Worm (Caenorhabditis elegans) whole organism, L4 larva: ENCODE data around the gene R144.12.

Experiments used
- F26F4.8 ChIP-seq: fragments of 200-800 bp; sonication (Bioruptor generic); conservative IDR thresholded peaks from 2 replicates; pipeline ENCODE4 v1.3.6; 2022; ENCODE audit warnings: missing genetic modification characterization, missing compliant biosample characterization
- T20F7.1 ChIP-seq: fragments of 200-800 bp; sonication (Bioruptor generic); optimal IDR thresholded peaks from 2 replicates; lab custom pipeline; 2018; ENCODE audit warnings: mild to moderate bottlenecking, missing genetic modification characterization, missing compliant biosample characterization
- T26A8.4 ChIP-seq: fragments of 200-800 bp; sonication (Bioruptor generic); IDR thresholded peaks from 2 replicates; pipeline ENCODE4 v1.3.6; 2022; ENCODE audit warnings: missing genetic modification characterization, missing compliant biosample characterization
- Y75B8A.6 ChIP-seq: fragments of 200-800 bp; sonication (Bioruptor generic); IDR thresholded peaks from 2 replicates; pipeline ENCODE4 v1.3.6; 2022; ENCODE audit warnings: missing genetic modification reagents, missing genetic modification characterization, missing compliant biosample characterization
- ZK337.2 ChIP-seq: fragments of 200-800 bp; sonication (Bioruptor generic); IDR thresholded peaks from 2 replicates; pipeline ENCODE4 v1.3.6; 2022; ENCODE audit warnings: missing genetic modification reagents, missing genetic modification characterization, missing compliant biosample characterization
- aly-2 ChIP-seq: sonication (generic microtip); optimal IDR thresholded peaks from 2 replicates; lab custom pipeline; 2018; ENCODE audit warnings: missing biosample characterization, missing genetic modification characterization
- arid-1 ChIP-seq: fragments of 200-800 bp; sonication (Bioruptor generic); conservative IDR thresholded peaks from 2 replicates; pipeline ENCODE4 v1.3.6; 2022; ENCODE audit warnings: missing genetic modification reagents, missing genetic modification characterization, missing compliant biosample characterization
- attf-4 ChIP-seq: sonication (generic microtip); optimal IDR thresholded peaks from 3 replicates; lab custom pipeline; 2017; ENCODE audit warnings: missing biosample characterization, missing genetic modification characterization
- ceh-62 ChIP-seq: sonication (generic microtip); optimal IDR thresholded peaks from 2 replicates; lab custom pipeline; 2017; ENCODE audit warnings: missing biosample characterization, missing genetic modification characterization
- ceh-82 ChIP-seq: sonication (generic microtip); optimal IDR thresholded peaks from 2 replicates; lab custom pipeline; 2017; ENCODE audit warnings: missing biosample characterization, missing genetic modification characterization
- ctbp-1 ChIP-seq: fragments of 200-800 bp; sonication (Bioruptor generic); IDR thresholded peaks from 2 replicates; pipeline ENCODE4 v1.3.6; 2022; ENCODE audit warnings: missing genetic modification reagents, missing genetic modification characterization, missing compliant biosample characterization
- daf-16 ChIP-seq, 3 experiments: sonication (generic microtip); optimal IDR thresholded peaks; 2 replicates each; lab custom pipeline; 2016 to 2017; ENCODE audit warnings: missing genetic modification characterization in 3 of 3, missing genetic modification reagents in 3 of 3, mild to moderate bottlenecking in 2 of 3, missing compliant biosample characterization in 2 of 3, missing biosample characterization in 1 of 3, moderate library complexity in 1 of 3
- daf-19 ChIP-seq: fragments of 200-800 bp; sonication (Bioruptor generic); conservative IDR thresholded peaks from 2 replicates; pipeline ENCODE4 v1.3.6; 2022; ENCODE audit warnings: missing genetic modification characterization, missing compliant biosample characterization
- daf-8 ChIP-seq: fragments of 200-800 bp; sonication (Bioruptor generic); IDR thresholded peaks from 2 replicates; pipeline ENCODE4 v1.3.6; 2022; ENCODE audit warnings: missing genetic modification characterization, missing compliant biosample characterization
- duxl-1 ChIP-seq: sonication (generic microtip); optimal IDR thresholded peaks from 2 replicates; lab custom pipeline; 2016; ENCODE audit warnings: mild to moderate bottlenecking, missing genetic modification characterization, moderate library complexity, missing compliant biosample characterization; ENCODE audit not compliant: poor library complexity
- egl-43 ChIP-seq: fragments of 200-800 bp; sonication (Bioruptor generic); IDR thresholded peaks from 2 replicates; pipeline ENCODE4 v1.3.6; 2022; ENCODE audit warnings: missing genetic modification reagents, missing genetic modification characterization, missing compliant biosample characterization
- fos-1 ChIP-seq: fragments of 150-350 bp; optimal IDR thresholded peaks from 2 replicates; lab custom pipeline; 2014; ENCODE audit warnings: missing biosample characterization, missing genetic modification characterization
- gei-8 ChIP-seq: fragments of 200-800 bp; sonication (Bioruptor generic); optimal IDR thresholded peaks from 2 replicates; lab custom pipeline; 2018; ENCODE audit warnings: mild to moderate bottlenecking, missing genetic modification characterization, missing compliant biosample characterization
- hlh-11 ChIP-seq: fragments of 200-800 bp; sonication (Bioruptor generic); optimal IDR thresholded peaks from 2 replicates; lab custom pipeline; 2018; ENCODE audit warnings: mild to moderate bottlenecking, missing genetic modification characterization, missing compliant biosample characterization
- hlh-30 ChIP-seq: sonication (generic microtip); optimal IDR thresholded peaks from 2 replicates; lab custom pipeline; 2017; ENCODE audit warnings: antibody characterized with exemption, mild to moderate bottlenecking, missing genetic modification characterization, missing compliant biosample characterization; ENCODE audit not compliant: insufficient read depth
- lin-13 ChIP-seq: fragments of 150-350 bp; optimal IDR thresholded peaks from 2 replicates; lab custom pipeline; 2014; ENCODE audit warnings: missing biosample characterization, missing genetic modification reagents, missing genetic modification characterization
- lin-29 ChIP-seq: fragments of 200-800 bp; sonication (Bioruptor generic); IDR thresholded peaks from 2 replicates; pipeline ENCODE4 v1.3.6; 2022; ENCODE audit warnings: missing genetic modification reagents, missing genetic modification characterization, missing compliant biosample characterization
- madf-9 ChIP-seq: fragments of 200-800 bp; sonication (Bioruptor generic); conservative IDR thresholded peaks from 2 replicates; pipeline ENCODE4 v1.3.6; 2022; ENCODE audit warnings: missing genetic modification reagents, missing genetic modification characterization, missing compliant biosample characterization
- mdt-29 ChIP-seq: fragments of 200-800 bp; sonication (Bioruptor generic); IDR thresholded peaks from 2 replicates; pipeline ENCODE4 v1.3.6; 2022; ENCODE audit warnings: missing genetic modification reagents, missing genetic modification characterization, missing compliant biosample characterization
- mes-2 ChIP-seq: sonication (generic microtip); optimal IDR thresholded peaks from 2 replicates; lab custom pipeline; 2016; ENCODE audit warnings: missing genotype, mild to moderate bottlenecking, missing genetic modification characterization, missing compliant biosample characterization; ENCODE audit not compliant: poor library complexity, severe bottlenecking
- nhr-102 ChIP-seq: sonication (generic microtip); optimal IDR thresholded peaks from 2 replicates; lab custom pipeline; 2016; ENCODE audit warnings: mild to moderate bottlenecking, missing genetic modification characterization, moderate library complexity, missing compliant biosample characterization
- nhr-237 ChIP-seq: sonication (generic microtip); optimal IDR thresholded peaks from 2 replicates; lab custom pipeline; 2017; ENCODE audit warnings: missing biosample characterization, missing genetic modification characterization
- nhr-28 ChIP-seq: fragments of 150-350 bp; optimal IDR thresholded peaks from 2 replicates; lab custom pipeline; 2014; ENCODE audit warnings: missing biosample characterization, missing genetic modification characterization
- nhr-41 ChIP-seq: fragments of 200-800 bp; sonication (Bioruptor generic); IDR thresholded peaks from 2 replicates; pipeline ENCODE4 v1.3.6; 2022; ENCODE audit warnings: missing genetic modification reagents, missing genetic modification characterization, missing compliant biosample characterization
- nhr-42 ChIP-seq: fragments of 200-800 bp; sonication (Bioruptor generic); IDR thresholded peaks from 2 replicates; pipeline ENCODE4 v1.3.6; 2022; ENCODE audit warnings: missing genetic modification characterization, missing compliant biosample characterization
- nhr-48 ChIP-seq: sonication (generic microtip); optimal IDR thresholded peaks from 2 replicates; lab custom pipeline; 2016; ENCODE audit warnings: mild to moderate bottlenecking, missing genetic modification characterization, missing compliant biosample characterization
- nhr-6 ChIP-seq: fragments of 150-350 bp; optimal IDR thresholded peaks from 2 replicates; lab custom pipeline; 2014; ENCODE audit warnings: missing biosample characterization, missing genetic modification characterization
- pha-4 ChIP-seq, 2 experiments: fragments of 150-350 bp in 1 of 2; fragments of 200-800 bp in 1 of 2; sonication (Bioruptor generic) in 1 of 2; IDR thresholded peaks in 1 of 2; optimal IDR thresholded peaks in 1 of 2; 2 replicates each; pipeline versions ENCODE4 v1.3.6 to Lab custom; 2014 to 2022; ENCODE audit warnings: missing genetic modification characterization in 2 of 2, missing genetic modification reagents in 2 of 2, missing biosample characterization in 1 of 2, missing compliant biosample characterization in 1 of 2
- saeg-2 ChIP-seq: fragments of 200-800 bp; sonication (Bioruptor generic); IDR thresholded peaks from 2 replicates; pipeline ENCODE4 v1.3.6; 2022; ENCODE audit warnings: missing genetic modification reagents, missing genetic modification characterization, missing compliant biosample characterization
- skn-1 ChIP-seq: fragments of 150-350 bp; optimal IDR thresholded peaks from 2 replicates; lab custom pipeline; 2014; ENCODE audit warnings: missing biosample characterization, missing genetic modification characterization
- snpc-1.2 ChIP-seq: fragments of 200-800 bp; sonication (Bioruptor generic); IDR thresholded peaks from 2 replicates; pipeline ENCODE4 v1.3.6; 2022; ENCODE audit warnings: missing genetic modification reagents, missing genetic modification characterization, missing compliant biosample characterization
- snpc-4 ChIP-seq: fragments of 150-350 bp; optimal IDR thresholded peaks from 2 replicates; lab custom pipeline; 2014; ENCODE audit warnings: missing biosample characterization, missing genetic modification characterization
- spr-1 ChIP-seq: sonication (generic microtip); optimal IDR thresholded peaks from 2 replicates; lab custom pipeline; 2016; ENCODE audit warnings: mild to moderate bottlenecking, missing genetic modification characterization, missing compliant biosample characterization
- tra-1 ChIP-seq: fragments of 200-800 bp; sonication (Bioruptor generic); IDR thresholded peaks from 2 replicates; pipeline ENCODE4 v1.3.6; 2022; ENCODE audit warnings: missing genetic modification reagents, missing genetic modification characterization, missing compliant biosample characterization
- unc-39 ChIP-seq: sonication (generic microtip); optimal IDR thresholded peaks from 2 replicates; lab custom pipeline; 2017; ENCODE audit warnings: missing biosample characterization, missing genetic modification characterization
- zip-2 ChIP-seq: fragments of 150-350 bp; optimal IDR thresholded peaks from 2 replicates; lab custom pipeline; 2014; ENCODE audit warnings: missing biosample characterization, missing genetic modification characterization

The R144.12 gene

ce11 chrIII:5018116-5018689 is 11.4 kb upstream of the R144.12 start, which contains the start of gene wip-1 (continued):
- TF ChIP-seq hlh-30 (tag; lab: Kevin White, UChicago) (peak; percentile 94), unc-39 (tag; lab: Kevin White, UChicago) (peak; percentile 19), madf-9 (peak; percentile 97), egl-43 (GFP tag; lab: Robert Waterston, UW) (peak; percentile 96), tra-1 (peak; percentile 93), nhr-42 (GFP tag; lab: Robert Waterston, UW) (peak; percentile 94), daf-8 (GFP tag; lab: Robert Waterston, UW) (no peak), attf-4 (peak; percentile 3), nhr-41 (peak; percentile 79; the same call in 1 of the 2 replicates), ceh-82 (no peak), Y75B8A.6 (GFP tag; lab: Robert Waterston, UW) (no peak), arid-1 (GFP tag; lab: Robert Waterston, UW) (peak; percentile 98), nhr-237 (tag; lab: Kevin White, UChicago) (peak; percentile 60), ctbp-1 (peak; percentile 96), F26F4.8 (GFP tag; lab: Robert Waterston, UW) (no peak), aly-2 (tag; lab: Kevin White, UChicago) (no peak), saeg-2 (GFP tag; lab: Robert Waterston, UW) (peak; percentile 87; the same call in 1 of the 2 replicates), duxl-1 (tag; lab: Kevin White, UChicago) (peak; percentile 94), pha-4 (GFP tag; IDR thresholded peaks at IDR 0.05; lab: Robert Waterston, UW) (peak; percentile 96), pha-4 (tag; optimal IDR thresholded peaks at IDR 0.05; lab: Kevin White, UChicago) (peak; percentile 73), nhr-102 (peak; percentile 97), mdt-29 (GFP tag; lab: Robert Waterston, UW) (peak; percentile 82), zip-2 (tag; lab: Kevin White, UChicago) (peak; percentile 88), daf-16 (GFP tag; optimal IDR thresholded peaks at IDR 0.05; lab: Kevin White, UChicago) (peak; percentile 95 to 97), daf-16 (tag; optimal IDR thresholded peaks at IDR 0.05; lab: Kevin White, UChicago) (peak; percentile 97), skn-1 (tag; lab: Kevin White, UChicago) (no peak), lin-13 (GFP tag; lab: Kevin White, UChicago) (peak; percentile 97), T26A8.4 (GFP tag; lab: Robert Waterston, UW) (peak; percentile 98), lin-29 (GFP tag; lab: Robert Waterston, UW) (peak; percentile 91), nhr-6 (tag; lab: Kevin White, UChicago) (peak; percentile 95), mes-2 (tag; lab: Kevin White, UChicago) (peak; percentile 96), snpc-4 (peak; percentile 52), nhr-48 (peak; percentile 91), gei-8 (GFP tag; lab: Kevin White, UChicago) (peak; percentile 11), ZK337.2 (GFP tag; lab: Robert Waterston, UW) (peak; percentile 69; the same call in 1 of the 2 replicates), spr-1 (tag; lab: Kevin White, UChicago) (peak; percentile 96), daf-19 (GFP tag; lab: Robert Waterston, UW) (peak; percentile 95), fos-1 (tag; lab: Kevin White, UChicago) (peak; percentile 44), snpc-1.2 (peak; percentile 78), nhr-28 (tag; lab: Kevin White, UChicago) (peak; percentile 98), ceh-62 (no peak), T20F7.1 (peak; percentile 95)

DNA sequence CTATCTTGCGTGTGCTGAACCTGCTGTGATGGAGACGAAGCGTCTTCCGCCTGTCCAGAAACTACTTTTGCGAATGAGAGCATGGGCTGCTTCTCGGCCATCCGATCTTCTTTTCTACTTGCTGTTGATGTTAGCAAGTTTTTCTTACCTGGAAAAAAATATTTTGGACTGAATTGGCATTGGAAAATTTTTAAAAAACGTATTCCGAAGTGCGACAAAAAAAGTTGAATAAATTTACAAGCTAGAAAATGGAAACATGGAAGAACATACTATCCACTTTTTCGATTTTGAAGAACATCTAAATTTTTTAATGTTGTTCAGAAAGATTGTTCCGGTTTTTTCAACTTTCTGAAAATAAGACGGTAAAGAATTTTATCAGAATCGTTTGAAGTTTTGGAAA is 10.8 kb upstream of the R144.12 start, which contains the start of gene larp-1:
Gene larp-1, minus strand, starts transcription at position 101 of the 400 bp plus-strand sequence.
- no peak for TF ChIP-seq hlh-11 (tag; lab: Kevin White, UChicago)
